Fruit fly (Drosophila melanogaster) S2 (cell line): ENCODE data around the gene CG31800.

ENCODE experiments used
- CG8478 ChIP-seq: fragments of >200 bp; optimal IDR thresholded peaks from 2 replicates; lab custom pipeline; 2018
- CTCF ChIP-seq, 2 experiments: fragments of >200 bp; optimal IDR thresholded peaks; 2 replicates each; lab custom pipeline; 2018

dm6 chr2L:18995660-18996417, 38.5 kb downstream of the CG31800 start, which contains the start of gene CG10650:
- TF ChIP-seq CTCF (optimal IDR thresholded peaks at IDR 0.05; lab: Kevin White, UChicago) (no peak), CG8478 (no peak)
